Fruit fly (Drosophila melanogaster): Measurements from ENCODE around the gene cl.
A peak's percentile ranks its signal among the peaks of the same experiment; 100 is the strongest.

DNA sequence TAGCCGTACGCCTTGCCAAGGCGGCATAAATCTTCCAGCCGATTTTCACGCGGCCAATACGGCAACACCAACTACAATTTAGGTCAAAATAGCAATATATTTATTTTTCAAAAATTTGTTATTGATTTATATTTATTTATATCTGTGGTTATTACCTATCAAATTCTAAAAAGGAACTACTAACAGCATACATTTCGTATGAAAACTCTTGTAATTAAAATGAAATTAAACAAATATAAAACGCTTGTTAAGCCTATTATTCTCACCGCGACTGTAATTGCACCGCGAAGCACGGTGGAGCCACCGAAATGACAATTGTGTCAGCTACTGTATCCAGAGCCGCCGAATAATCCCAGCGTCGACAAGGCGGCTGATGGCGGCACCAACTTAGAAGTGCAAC lies 20.5 kb upstream of the cl start:
- no peak for TF ChIP-seq EcR (GFP tag; optimal IDR thresholded peaks at IDR 0.05)
- no peak for TF ChIP-seq CG12605 (GFP tag; IDR thresholded peaks at IDR 0.05)
- no peak for TF ChIP-seq fd96Ca (GFP tag; IDR thresholded peaks at IDR 0.05)
- no peak for TF ChIP-seq CG13204 (GFP tag; optimal IDR thresholded peaks at IDR 0.05)
- no peak for TF ChIP-seq CG34367 (tag; optimal IDR thresholded peaks at IDR 0.05)
- TF ChIP-seq gl (tag; optimal IDR thresholded peaks at IDR 0.05), result no peak
- no peak for TF ChIP-seq Snoo (tag; optimal IDR thresholded peaks at IDR 0.05)
- no peak for TF ChIP-seq Pif1A (GFP tag; optimal IDR thresholded peaks at IDR 0.05)
- no peak for TF ChIP-seq CG14655 (GFP tag; optimal IDR thresholded peaks at IDR 0.05)
- TF ChIP-seq CG32121 (GFP tag; IDR thresholded peaks at IDR 0.05), result no peak
- TF ChIP-seq CG8159 (tag; optimal IDR thresholded peaks at IDR 0.05), result peak; percentile 4
